Worm (Caenorhabditis elegans): ENCODE data around the gene phf-10.

DNA sequence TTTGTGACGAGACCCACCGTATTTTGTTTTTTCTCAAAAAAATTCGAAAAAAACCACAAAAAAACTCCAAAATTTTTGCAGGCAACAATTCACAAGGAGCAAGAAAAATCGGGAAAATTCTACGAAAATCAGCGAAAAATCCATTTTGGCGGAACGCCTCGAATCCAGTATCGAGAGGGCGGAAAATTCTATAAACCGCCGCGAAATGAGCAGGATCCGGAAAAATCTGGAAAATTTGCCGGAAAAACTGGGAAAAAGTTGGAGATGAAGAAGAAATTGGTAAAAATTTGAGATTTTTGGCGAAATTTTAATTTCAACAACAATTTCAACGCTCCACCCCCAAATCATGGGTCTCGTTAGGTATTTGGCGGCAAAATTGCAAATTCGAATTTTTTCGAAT, 48.7 kb upstream of the phf-10 start:
- TF ChIP-seq skn-1 (tag; optimal IDR thresholded peaks at IDR 0.05): no peak
- TF ChIP-seq nhr-85 (tag): no peak
- no peak for TF ChIP-seq mdl-1 (tag; optimal IDR thresholded peaks at IDR 0.05)
- no peak for TF ChIP-seq sox-4 (tag; optimal IDR thresholded peaks at IDR 0.05)
- TF ChIP-seq jun-1 (tag; optimal IDR thresholded peaks at IDR 0.05): no peak
- TF ChIP-seq nhr-11 (tag; optimal IDR thresholded peaks at IDR 0.05): no peak
- no peak for TF ChIP-seq nhr-76 (tag; optimal IDR thresholded peaks at IDR 0.05)
- no peak for TF ChIP-seq unc-98 (GFP tag; IDR thresholded peaks at IDR 0.05)

Data from whole organism, L1 larva.